Worm (Caenorhabditis elegans): ENCODE results near the gene pals-24.

ce11 chrIII:132118-132517 lies 11.9 kb downstream of the pals-24 start, which contains the start of gene pals-22:
- TF ChIP-seq nhr-12 (tag; optimal IDR thresholded peaks at IDR 0.05) (no peak), ztf-1 (GFP tag; conservative IDR thresholded peaks at IDR 0.05) (no peak), ama-1 (optimal IDR thresholded peaks at IDR 0.05) (no peak), elt-1 (tag; optimal IDR thresholded peaks at IDR 0.05) (no peak), unc-62 (GFP tag; optimal IDR thresholded peaks at IDR 0.05) (no peak), fos-1 (tag; optimal IDR thresholded peaks at IDR 0.05) (no peak), ztf-4 (tag; optimal IDR thresholded peaks at IDR 0.05) (no peak)

All from whole organism, L2 larva.